Fruit fly (Drosophila melanogaster) whole organism, embryonic: Measurements from ENCODE around the gene fzo.

Experiments
- CG10431 ChIP-seq: fragments of 200-800 bp; sonication (Bioruptor generic); optimal IDR thresholded peaks from 3 replicates; lab custom pipeline; 2018; ENCODE audit warnings: missing biosample characterization, mild to moderate bottlenecking, missing genetic modification characterization
- CG11093 ChIP-seq: fragments of 200-800 bp; sonication (Bioruptor generic); IDR thresholded peaks from 3 replicates; pipeline ENCODE4 v1.3.6; 2022; ENCODE audit warnings: missing biosample characterization, missing genetic modification characterization
- CG12155 ChIP-seq: fragments of 200-800 bp; sonication (Bioruptor generic); optimal IDR thresholded peaks from 3 replicates; lab custom pipeline; 2016; ENCODE audit warnings: missing biosample characterization, missing genetic modification characterization
- CG12299 ChIP-seq: fragments of 200-800 bp; sonication (Bioruptor generic); optimal IDR thresholded peaks from 2 replicates; lab custom pipeline; 2018; ENCODE audit warnings: missing biosample characterization, mild to moderate bottlenecking, missing genetic modification characterization
- CG12391 ChIP-seq: fragments of 200-800 bp; sonication (Bioruptor generic); optimal IDR thresholded peaks from 3 replicates; lab custom pipeline; 2018; ENCODE audit warnings: missing biosample characterization, mild to moderate bottlenecking, missing genetic modification characterization, moderate library complexity
- CG17328 ChIP-seq: fragments of 200-800 bp; sonication (Bioruptor generic); IDR thresholded peaks from 2 replicates; pipeline ENCODE4 v1.3.6; 2022; ENCODE audit warnings: missing biosample characterization, missing genetic modification characterization
- CG17359 ChIP-seq: fragments of 200-800 bp; sonication (Bioruptor generic); optimal IDR thresholded peaks from 3 replicates; lab custom pipeline; 2018; ENCODE audit warnings: missing biosample characterization, mild to moderate bottlenecking, missing genetic modification characterization, moderate library complexity
- CG17568 ChIP-seq: fragments of 200-800 bp; sonication (Bioruptor generic); optimal IDR thresholded peaks from 2 replicates; lab custom pipeline; 2018; ENCODE audit warnings: missing biosample characterization, mild to moderate bottlenecking, missing genetic modification characterization, moderate library complexity
- CG17912 ChIP-seq: fragments of 200-800 bp; sonication (Bioruptor generic); optimal IDR thresholded peaks from 2 replicates; lab custom pipeline; 2018; ENCODE audit warnings: missing biosample characterization, mild to moderate bottlenecking, missing genetic modification characterization
- CG1792 ChIP-seq: fragments of 200-800 bp; sonication (Bioruptor generic); optimal IDR thresholded peaks from 2 replicates; lab custom pipeline; 2016; ENCODE audit warnings: missing biosample characterization, missing genetic modification characterization
- CG18619 ChIP-seq: fragments of 200-800 bp; sonication (Bioruptor generic); optimal IDR thresholded peaks from 3 replicates; lab custom pipeline; 2017; ENCODE audit warnings: missing biosample characterization, mild to moderate bottlenecking, missing genetic modification characterization
- CG2202 ChIP-seq: fragments of 200-800 bp; sonication (Bioruptor generic); optimal IDR thresholded peaks from 2 replicates; lab custom pipeline; 2018; ENCODE audit warnings: missing biosample characterization, mild to moderate bottlenecking, missing genetic modification characterization
- CG2712 ChIP-seq: fragments of 200-800 bp; optimal IDR thresholded peaks from 3 replicates; lab custom pipeline; 2019; ENCODE audit warnings: missing biosample characterization, mild to moderate bottlenecking, missing genetic modification characterization, moderate library complexity
- CG3838 ChIP-seq: fragments of 200-800 bp; sonication (Bioruptor generic); optimal IDR thresholded peaks from 3 replicates; lab custom pipeline; 2016; ENCODE audit warnings: missing biosample characterization, missing genetic modification characterization
- CG4360 ChIP-seq: fragments of 200-800 bp; sonication (Bioruptor generic); IDR thresholded peaks from 2 replicates; pipeline ENCODE4 v1.3.6; 2022; ENCODE audit warnings: missing biosample characterization, missing genetic modification characterization
- CG7987 ChIP-seq: fragments of 200-800 bp; sonication (Bioruptor generic); optimal IDR thresholded peaks from 2 replicates; lab custom pipeline; 2018; ENCODE audit warnings: missing biosample characterization, mild to moderate bottlenecking, missing genetic modification characterization, moderate library complexity
- CG8388 ChIP-seq: fragments of 200-800 bp; sonication (Bioruptor generic); optimal IDR thresholded peaks from 2 replicates; lab custom pipeline; 2019; ENCODE audit warnings: missing biosample characterization, mild to moderate bottlenecking, missing genetic modification characterization, moderate library complexity
- CG9437 ChIP-seq: fragments of 200-800 bp; sonication (Bioruptor generic); optimal IDR thresholded peaks from 2 replicates; lab custom pipeline; 2018; ENCODE audit warnings: missing biosample characterization, mild to moderate bottlenecking, missing genetic modification characterization
- CG9797 ChIP-seq: fragments of 200-800 bp; sonication (Bioruptor generic); optimal IDR thresholded peaks from 3 replicates; lab custom pipeline; 2018; ENCODE audit warnings: missing biosample characterization, mild to moderate bottlenecking, missing genetic modification characterization
- CG9876 ChIP-seq: fragments of 200-800 bp; sonication (Bioruptor generic); optimal IDR thresholded peaks from 2 replicates; lab custom pipeline; 2016; ENCODE audit warnings: missing biosample characterization, missing genetic modification characterization
- Dip2 ChIP-seq: fragments of 200-800 bp; sonication (Bioruptor generic); IDR thresholded peaks from 2 replicates; pipeline ENCODE4 v1.3.6; 2022; ENCODE audit warnings: missing biosample characterization, missing genetic modification characterization
- Ets65A ChIP-seq: fragments of 200-800 bp; sonication (Bioruptor generic); peaks from one replicate; lab custom pipeline; 2016; ENCODE audit warnings: missing biosample characterization, missing genetic modification characterization
- Gug ChIP-seq: fragments of 200-800 bp; sonication (Bioruptor generic); IDR thresholded peaks from 4 replicates; pipeline ENCODE4 v1.3.6; 2022; ENCODE audit warnings: missing biosample characterization, missing genetic modification characterization
- MESR4 ChIP-seq: fragments of 200-800 bp; sonication (Bioruptor generic); optimal IDR thresholded peaks from 2 replicates; lab custom pipeline; 2018; ENCODE audit warnings: missing biosample characterization, mild to moderate bottlenecking, missing genetic modification characterization, moderate library complexity
- Max ChIP-seq: fragments of 200-800 bp; sonication (Bioruptor generic); optimal IDR thresholded peaks from 2 replicates; lab custom pipeline; 2016; ENCODE audit warnings: missing biosample characterization, mild to moderate bottlenecking, missing genetic modification characterization
- Mes4 ChIP-seq: fragments of 200-800 bp; sonication (Bioruptor generic); optimal IDR thresholded peaks from 2 replicates; lab custom pipeline; 2016; ENCODE audit warnings: missing biosample characterization, missing genetic modification characterization
- Scr ChIP-seq: fragments of 200-800 bp; sonication (Bioruptor generic); IDR thresholded peaks from 2 replicates; pipeline ENCODE4 v1.3.6; 2022; ENCODE audit warnings: missing biosample characterization, missing genetic modification characterization; ENCODE audit not compliant: partially characterized antibody
- Sox100B ChIP-seq: fragments of 200-800 bp; sonication (Bioruptor generic); optimal IDR thresholded peaks from 3 replicates; lab custom pipeline; 2018; ENCODE audit warnings: missing biosample characterization, mild to moderate bottlenecking, missing genetic modification characterization
- Sry-δ ChIP-seq: fragments of 200-800 bp; sonication (Bioruptor generic); optimal IDR thresholded peaks from 2 replicates; lab custom pipeline; 2016; ENCODE audit warnings: missing biosample characterization, missing genetic modification characterization
- amos ChIP-seq: fragments of 200-800 bp; sonication (Bioruptor generic); IDR thresholded peaks from 2 replicates; pipeline ENCODE4 v1.3.6; 2022; ENCODE audit warnings: missing biosample characterization, missing genetic modification characterization; ENCODE audit not compliant: partially characterized antibody
- ci ChIP-seq: fragments of 200-800 bp; sonication (Bioruptor generic); IDR thresholded peaks from 3 replicates; pipeline ENCODE4 v1.3.6; 2022; ENCODE audit warnings: missing biosample characterization, missing genetic modification characterization
- crol ChIP-seq: fragments of 200-800 bp; sonication (Bioruptor generic); IDR thresholded peaks from 2 replicates; pipeline ENCODE4 v1.3.6; 2022; ENCODE audit warnings: missing biosample characterization, missing genetic modification characterization
- disco-r ChIP-seq: fragments of 200-800 bp; sonication (Bioruptor generic); optimal IDR thresholded peaks from 2 replicates; lab custom pipeline; 2016; ENCODE audit warnings: missing biosample characterization, missing genetic modification characterization
- fd3F ChIP-seq: fragments of 200-800 bp; sonication (Bioruptor generic); optimal IDR thresholded peaks from 2 replicates; lab custom pipeline; 2018; ENCODE audit warnings: missing biosample characterization, mild to moderate bottlenecking, missing genetic modification characterization, moderate library complexity
- fru ChIP-seq: fragments of >200 bp; optimal IDR thresholded peaks from 2 replicates; lab custom pipeline; 2017
- gfzf ChIP-seq: fragments of 200-800 bp; sonication (Bioruptor generic); optimal IDR thresholded peaks from 2 replicates; lab custom pipeline; 2016; ENCODE audit warnings: missing biosample characterization, mild to moderate bottlenecking, missing genetic modification characterization, moderate library complexity
- kah ChIP-seq: fragments of 200-800 bp; sonication (Bioruptor generic); optimal IDR thresholded peaks from 2 replicates; lab custom pipeline; 2018; ENCODE audit warnings: missing biosample characterization, mild to moderate bottlenecking, missing genetic modification characterization
- luna ChIP-seq: fragments of 200-800 bp; sonication (Bioruptor generic); optimal IDR thresholded peaks from 2 replicates; lab custom pipeline; 2016; ENCODE audit warnings: missing biosample characterization, missing genetic modification characterization
- nom ChIP-seq: fragments of 200-800 bp; sonication (Bioruptor generic); optimal IDR thresholded peaks from 2 replicates; lab custom pipeline; 2017; ENCODE audit warnings: missing biosample characterization, missing genetic modification characterization, mild to moderate bottlenecking, moderate library complexity, missing genetic modification reagents
- p53 ChIP-seq: fragments of 200-800 bp; sonication (Bioruptor generic); optimal IDR thresholded peaks from 2 replicates; lab custom pipeline; 2016; ENCODE audit warnings: missing biosample characterization, missing genetic modification characterization
- pnt ChIP-seq: fragments of 200-800 bp; sonication (Bioruptor generic); optimal IDR thresholded peaks from 3 replicates; lab custom pipeline; 2016; ENCODE audit warnings: missing biosample characterization, missing genetic modification characterization
- rib ChIP-seq: fragments of 200-800 bp; sonication (Bioruptor generic); IDR thresholded peaks from 2 replicates; pipeline ENCODE4 v1.3.6; 2022; ENCODE audit warnings: missing biosample characterization, missing genetic modification characterization
- schlank ChIP-seq: fragments of 200-800 bp; sonication (Bioruptor generic); optimal IDR thresholded peaks from 2 replicates; lab custom pipeline; 2018; ENCODE audit warnings: missing biosample characterization, mild to moderate bottlenecking, missing genetic modification characterization
- sisA ChIP-seq: fragments of 200-800 bp; sonication (Bioruptor generic); IDR thresholded peaks from 2 replicates; pipeline ENCODE4 v1.3.6; 2022; ENCODE audit warnings: missing biosample characterization, missing genetic modification characterization
- sr ChIP-seq: fragments of 200-800 bp; sonication (Bioruptor generic); IDR thresholded peaks from 3 replicates; pipeline ENCODE4 v1.3.6; 2022; ENCODE audit warnings: missing biosample characterization, missing genetic modification characterization
- twi ChIP-seq: fragments of 200-800 bp; optimal IDR thresholded peaks from 2 replicates; lab custom pipeline; 2019; ENCODE audit warnings: missing biosample characterization, mild to moderate bottlenecking, missing genetic modification characterization, moderate library complexity
- unc-4 ChIP-seq: fragments of 200-800 bp; sonication (Bioruptor generic); IDR thresholded peaks from 2 replicates; pipeline ENCODE4 v1.3.6; 2022; ENCODE audit warnings: missing biosample characterization, missing genetic modification characterization; ENCODE audit not compliant: partially characterized antibody
- zf30C ChIP-seq: fragments of 200-800 bp; sonication (Bioruptor generic); optimal IDR thresholded peaks from 3 replicates; lab custom pipeline; 2018; ENCODE audit warnings: missing biosample characterization, mild to moderate bottlenecking, missing genetic modification characterization
- zfh1 ChIP-seq: fragments of 200-800 bp; sonication (Bioruptor generic); IDR thresholded peaks from 3 replicates; pipeline ENCODE4 v1.3.6; 2022; ENCODE audit warnings: missing biosample characterization, missing genetic modification characterization

Gene fzo

dm6 chr3R:23189958-23190900 lies 13.6 kb downstream of the fzo start (continued):
- peak; percentile 77 for TF ChIP-seq CG12391
- TF ChIP-seq zfh1: peak; percentile 77
- TF ChIP-seq Gug (GFP tag; lab: Robert Waterston, UW): peak; percentile 69; the same call in 3 of the 4 replicates
- peak; percentile 64 for TF ChIP-seq Sox100B (GFP tag; lab: Kevin White, UChicago)
- peak; percentile 94 for TF ChIP-seq Ets65A
- no peak for TF ChIP-seq CG17912 (GFP tag; lab: Kevin White, UChicago)
- TF ChIP-seq CG4360 (GFP tag; lab: Robert Waterston, UW): no peak
- TF ChIP-seq crol (GFP tag; lab: Robert Waterston, UW): peak; percentile 63
- peak; percentile 34 for TF ChIP-seq schlank (tag; lab: Kevin White, UChicago)
- TF ChIP-seq twi (tag; lab: Kevin White, UChicago): peak; percentile 41
- peak; percentile 84 for TF ChIP-seq ci (GFP tag; lab: Robert Waterston, UW)
- peak; percentile 76 for TF ChIP-seq CG2712
- TF ChIP-seq CG9797: no peak
- TF ChIP-seq CG11093: peak; percentile 48; the same call in 2 of the 3 replicates
- peak; percentile 59 for TF ChIP-seq CG18619 (GFP tag; lab: Kevin White, UChicago)
- TF ChIP-seq Dip2 (GFP tag; lab: Robert Waterston, UW): no peak
- TF ChIP-seq Mes4 (GFP tag; lab: Kevin White, UChicago): peak; percentile 59
- TF ChIP-seq CG12299 (tag; lab: Kevin White, UChicago): no peak
- TF ChIP-seq CG12155 (GFP tag; lab: Kevin White, UChicago): peak; percentile 58
- TF ChIP-seq CG9876 (GFP tag; lab: Kevin White, UChicago): peak; percentile 55
- no peak for TF ChIP-seq gfzf (GFP tag; lab: Kevin White, UChicago)
- TF ChIP-seq pnt (GFP tag; lab: Kevin White, UChicago): peak; percentile 52
- TF ChIP-seq CG1792 (GFP tag; lab: Kevin White, UChicago): peak; percentile 60
- TF ChIP-seq sisA: peak; percentile 76
- peak; percentile 25 for TF ChIP-seq CG7987 (GFP tag; lab: Kevin White, UChicago)
- peak; percentile 31 for TF ChIP-seq rib (GFP tag; lab: Robert Waterston, UW)
- no peak for TF ChIP-seq zf30C (GFP tag; lab: Kevin White, UChicago)
- TF ChIP-seq luna (GFP tag; lab: Kevin White, UChicago): peak; percentile 33
- peak; percentile 39 for TF ChIP-seq Sry-δ
- TF ChIP-seq MESR4 (GFP tag; lab: Kevin White, UChicago): peak; percentile 6
- peak; percentile 43 for TF ChIP-seq disco-r (GFP tag; lab: Kevin White, UChicago)
- peak; percentile 91 for TF ChIP-seq CG9437 (GFP tag; lab: Kevin White, UChicago)
- peak; percentile 77 for TF ChIP-seq fd3F (GFP tag; lab: Kevin White, UChicago)
- TF ChIP-seq nom (GFP tag; lab: Kevin White, UChicago): peak; percentile 71
- peak; percentile 44 for TF ChIP-seq Max (GFP tag; lab: Kevin White, UChicago)
- TF ChIP-seq CG17359 (tag; lab: Kevin White, UChicago): peak; percentile 79
- TF ChIP-seq Scr: no peak
- TF ChIP-seq amos: no peak
- peak; percentile 7 for TF ChIP-seq kah (GFP tag; lab: Kevin White, UChicago)
- no peak for TF ChIP-seq fru
- no peak for TF ChIP-seq CG10431
- peak; percentile 66 for TF ChIP-seq CG17568
- peak; percentile 72 for TF ChIP-seq CG17328 (GFP tag; lab: Robert Waterston, UW)
- no peak for TF ChIP-seq sr (GFP tag; lab: Robert Waterston, UW)
- peak; percentile 33 for TF ChIP-seq CG2202 (tag; lab: Kevin White, UChicago)
- TF ChIP-seq unc-4 (GFP tag; lab: Robert Waterston, UW): no peak
- TF ChIP-seq p53 (GFP tag; lab: Kevin White, UChicago): no peak
- TF ChIP-seq CG3838 (GFP tag; lab: Kevin White, UChicago): peak; percentile 26
- peak; percentile 44 for TF ChIP-seq CG8388 (GFP tag; lab: Kevin White, UChicago)
